Worm (Caenorhabditis elegans): ENCODE data around the gene ptr-14.

DNA sequence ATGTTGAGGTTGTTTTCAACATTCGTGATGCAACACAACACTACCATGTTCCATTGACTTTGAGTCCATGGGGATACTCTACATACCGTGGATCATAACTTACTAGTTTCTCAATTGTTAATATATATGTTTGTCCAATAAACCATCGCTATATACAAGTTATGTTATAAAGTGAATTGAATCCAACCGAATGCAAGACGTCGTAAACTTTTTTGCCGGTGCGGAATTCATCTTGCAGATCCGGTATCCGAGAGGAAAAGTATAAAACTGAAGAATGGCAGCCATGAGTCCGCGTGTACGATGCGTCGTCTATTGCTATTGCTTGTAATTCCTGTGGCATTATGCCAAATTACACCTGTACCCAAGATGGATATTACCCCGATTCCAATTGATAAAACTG, 7.0 kb upstream of the ptr-14 start, which contains the start of gene R09H10.6:
- TF ChIP-seq nhr-11 (tag; optimal IDR thresholded peaks at IDR 0.05) = no peak
- TF ChIP-seq lin-13 (GFP tag; optimal IDR thresholded peaks at IDR 0.05) = no peak
- TF ChIP-seq aly-2 (tag; optimal IDR thresholded peaks at IDR 0.05) = no peak
- TF ChIP-seq lsy-2 (tag; optimal IDR thresholded peaks at IDR 0.05) = no peak
